Fruit fly (Drosophila melanogaster) whole organism, embryonic: ENCODE data around the gene wg.
A peak's percentile ranks its signal among the peaks of the same experiment; 100 is the strongest.

Source experiments
- B-H1 ChIP-seq: fragments of 200-800 bp; sonication (Bioruptor generic); IDR thresholded peaks from 3 replicates; pipeline ENCODE4 v1.3.6; 2022; ENCODE audit warnings: missing biosample characterization, missing genetic modification characterization
- CG10147 ChIP-seq: fragments of 200-800 bp; sonication (Bioruptor generic); optimal IDR thresholded peaks from 2 replicates; lab custom pipeline; 2019; ENCODE audit warnings: missing biosample characterization, mild to moderate bottlenecking, missing genetic modification characterization, moderate library complexity
- CG11398 ChIP-seq: fragments of 200-800 bp; sonication (Bioruptor generic); optimal IDR thresholded peaks from 2 replicates; lab custom pipeline; 2016; ENCODE audit warnings: missing biosample characterization, missing genetic modification characterization
- CG11504 ChIP-seq: fragments of 200-800 bp; sonication (Bioruptor generic); optimal IDR thresholded peaks from 3 replicates; lab custom pipeline; 2019; ENCODE audit warnings: missing biosample characterization, mild to moderate bottlenecking, missing genetic modification characterization, moderate library complexity
- CG11560 ChIP-seq: fragments of 200-800 bp; sonication (Bioruptor generic); IDR thresholded peaks from 3 replicates; pipeline ENCODE4 v1.3.6; 2022; ENCODE audit warnings: missing biosample characterization, missing genetic modification characterization
- CG12219 ChIP-seq: fragments of 200-800 bp; sonication (Bioruptor generic); optimal IDR thresholded peaks from 3 replicates; lab custom pipeline; 2018; ENCODE audit warnings: missing biosample characterization, mild to moderate bottlenecking, missing genetic modification characterization
- CG12659 ChIP-seq: fragments of 200-800 bp; sonication (Bioruptor generic); optimal IDR thresholded peaks from 3 replicates; lab custom pipeline; 2017; ENCODE audit warnings: mild to moderate bottlenecking, missing biosample characterization, missing genetic modification reagents, missing genetic modification characterization
- CG13296 ChIP-seq: fragments of 200-800 bp; sonication (Bioruptor generic); optimal IDR thresholded peaks from 3 replicates; lab custom pipeline; 2018; ENCODE audit warnings: missing biosample characterization, mild to moderate bottlenecking, missing genetic modification characterization
- CG14667 ChIP-seq: fragments of 200-800 bp; sonication (Bioruptor generic); IDR thresholded peaks from 2 replicates; pipeline ENCODE4 v1.3.6; 2022; ENCODE audit warnings: missing biosample characterization, missing genetic modification characterization
- CG15011 ChIP-seq: fragments of 200-800 bp; sonication (Bioruptor generic); optimal IDR thresholded peaks from 3 replicates; lab custom pipeline; 2018; ENCODE audit warnings: missing biosample characterization, mild to moderate bottlenecking, missing genetic modification characterization
- CG1602 ChIP-seq: fragments of 200-800 bp; sonication (Bioruptor generic); optimal IDR thresholded peaks from 3 replicates; lab custom pipeline; 2016; ENCODE audit warnings: missing biosample characterization, missing genetic modification characterization
- CG1603 ChIP-seq: fragments of 200-800 bp; sonication (Bioruptor generic); optimal IDR thresholded peaks from 2 replicates; lab custom pipeline; 2019; ENCODE audit warnings: missing biosample characterization, mild to moderate bottlenecking, missing genetic modification characterization, moderate library complexity
- CG17359 ChIP-seq: fragments of 200-800 bp; sonication (Bioruptor generic); optimal IDR thresholded peaks from 3 replicates; lab custom pipeline; 2018; ENCODE audit warnings: missing biosample characterization, mild to moderate bottlenecking, missing genetic modification characterization, moderate library complexity
- CG18619 ChIP-seq: fragments of 200-800 bp; sonication (Bioruptor generic); optimal IDR thresholded peaks from 3 replicates; lab custom pipeline; 2017; ENCODE audit warnings: missing biosample characterization, mild to moderate bottlenecking, missing genetic modification characterization
- CG2129 ChIP-seq: fragments of 200-800 bp; sonication (Bioruptor generic); IDR thresholded peaks from 2 replicates; pipeline ENCODE4 v1.3.6; 2022; ENCODE audit warnings: missing biosample characterization, missing genetic modification characterization; ENCODE audit not compliant: partially characterized antibody
- CG4707 ChIP-seq: fragments of 200-800 bp; sonication (Bioruptor generic); optimal IDR thresholded peaks from 2 replicates; lab custom pipeline; 2018; ENCODE audit warnings: missing biosample characterization, mild to moderate bottlenecking, missing genetic modification characterization, moderate library complexity
- CG4820 ChIP-seq: fragments of 200-800 bp; sonication (Bioruptor generic); optimal IDR thresholded peaks from 3 replicates; lab custom pipeline; 2016; ENCODE audit warnings: missing biosample characterization, missing genetic modification characterization
- CG4854 ChIP-seq: fragments of 200-800 bp; sonication (Bioruptor generic); optimal IDR thresholded peaks from 2 replicates; lab custom pipeline; 2016; ENCODE audit warnings: missing biosample characterization, missing genetic modification characterization, inconsistent platforms
- CG7786 ChIP-seq: fragments of 200-800 bp; sonication (Bioruptor generic); optimal IDR thresholded peaks from 2 replicates; lab custom pipeline; 2016; ENCODE audit warnings: missing biosample characterization, missing genetic modification characterization
- CG7987 ChIP-seq: fragments of 200-800 bp; sonication (Bioruptor generic); optimal IDR thresholded peaks from 2 replicates; lab custom pipeline; 2018; ENCODE audit warnings: missing biosample characterization, mild to moderate bottlenecking, missing genetic modification characterization, moderate library complexity
- Dbx ChIP-seq: fragments of 200-800 bp; sonication (Bioruptor generic); IDR thresholded peaks from 3 replicates; pipeline ENCODE4 v1.3.6; 2022; ENCODE audit warnings: missing biosample characterization, missing genetic modification characterization
- E2f2 ChIP-seq: fragments of 200-800 bp; sonication (Bioruptor generic); IDR thresholded peaks from 2 replicates; pipeline ENCODE4 v1.3.6; 2022; ENCODE audit warnings: missing biosample characterization, missing genetic modification characterization
- Gug ChIP-seq: fragments of 200-800 bp; sonication (Bioruptor generic); IDR thresholded peaks from 4 replicates; pipeline ENCODE4 v1.3.6; 2022; ENCODE audit warnings: missing biosample characterization, missing genetic modification characterization
- HLH3B ChIP-seq: fragments of 200-800 bp; sonication (Bioruptor generic); IDR thresholded peaks from 2 replicates; pipeline ENCODE4 v1.3.6; 2022; ENCODE audit warnings: missing biosample characterization, missing genetic modification characterization
- HLH4C ChIP-seq: fragments of 200-800 bp; sonication (Bioruptor generic); IDR thresholded peaks from 3 replicates; pipeline ENCODE4 v1.3.6; 2022; ENCODE audit warnings: missing biosample characterization, missing genetic modification characterization; ENCODE audit not compliant: partially characterized antibody
- Hey ChIP-seq: fragments of 200-800 bp; sonication (Bioruptor generic); optimal IDR thresholded peaks from 3 replicates; lab custom pipeline; 2018; ENCODE audit warnings: missing biosample characterization, mild to moderate bottlenecking, missing genetic modification characterization
- Lpt ChIP-seq: fragments of >200 bp; optimal IDR thresholded peaks from 2 replicates; lab custom pipeline; 2018; ENCODE audit warnings: missing biosample characterization, missing genetic modification characterization
- Ptx1 ChIP-seq: fragments of 200-800 bp; sonication (Bioruptor generic); IDR thresholded peaks from 2 replicates; pipeline ENCODE4 v1.3.6; 2022; ENCODE audit warnings: missing biosample characterization, missing genetic modification characterization
- Six4 ChIP-seq: fragments of 200-800 bp; sonication (Bioruptor generic); optimal IDR thresholded peaks from 2 replicates; lab custom pipeline; 2016; ENCODE audit warnings: missing biosample characterization, missing genetic modification characterization
- Spps ChIP-seq: fragments of 200-800 bp; sonication (Bioruptor generic); optimal IDR thresholded peaks from 2 replicates; lab custom pipeline; 2018; ENCODE audit warnings: missing biosample characterization, mild to moderate bottlenecking, missing genetic modification characterization
- az2 ChIP-seq: fragments of 200-800 bp; sonication (Bioruptor generic); optimal IDR thresholded peaks from 3 replicates; lab custom pipeline; 2016; ENCODE audit warnings: missing biosample characterization, missing genetic modification characterization
- bab2 ChIP-seq: fragments of 200-800 bp; sonication (Bioruptor generic); optimal IDR thresholded peaks from 2 replicates; lab custom pipeline; 2016; ENCODE audit warnings: missing biosample characterization, missing genetic modification characterization
- bowl ChIP-seq: fragments of 200-800 bp; sonication (Bioruptor generic); IDR thresholded peaks from 2 replicates; pipeline ENCODE4 v1.3.6; 2022; ENCODE audit warnings: missing biosample characterization, missing genetic modification characterization
- crp ChIP-seq, 2 experiments: fragments of 200-800 bp; sonication (Bioruptor generic); optimal IDR thresholded peaks; 2 replicates in 1 of 2; 3 replicates in 1 of 2; lab custom pipeline; 2017; ENCODE audit warnings: missing biosample characterization in 2 of 2, missing genetic modification characterization in 2 of 2, mild to moderate bottlenecking in 1 of 2, moderate library complexity in 1 of 2
- dmrt99B ChIP-seq: fragments of 200-800 bp; sonication (Bioruptor generic); optimal IDR thresholded peaks from 2 replicates; lab custom pipeline; 2018; ENCODE audit warnings: missing biosample characterization, mild to moderate bottlenecking, missing genetic modification characterization, moderate library complexity
- ems ChIP-seq: fragments of 200-800 bp; sonication (Bioruptor generic); optimal IDR thresholded peaks from 3 replicates; lab custom pipeline; 2016; ENCODE audit warnings: missing biosample characterization, missing genetic modification characterization
- ewg ChIP-seq: fragments of 200-800 bp; sonication (Bioruptor generic); optimal IDR thresholded peaks from 3 replicates; lab custom pipeline; 2017; ENCODE audit warnings: mild to moderate bottlenecking, missing biosample characterization, missing genetic modification reagents, missing genetic modification characterization
- eyg ChIP-seq: fragments of 200-800 bp; sonication (Bioruptor generic); optimal IDR thresholded peaks from 3 replicates; lab custom pipeline; 2016; ENCODE audit warnings: missing biosample characterization, missing genetic modification characterization
- lmd ChIP-seq: fragments of 200-800 bp; sonication (Bioruptor generic); IDR thresholded peaks from 2 replicates; pipeline ENCODE4 v1.3.6; 2022; ENCODE audit warnings: missing biosample characterization, missing genetic modification characterization
- maf-S ChIP-seq: fragments of 200-800 bp; sonication (Bioruptor generic); optimal IDR thresholded peaks from 2 replicates; lab custom pipeline; 2016; ENCODE audit warnings: missing biosample characterization, missing genetic modification characterization
- nerfin-1 ChIP-seq: fragments of 200-800 bp; sonication (Bioruptor generic); optimal IDR thresholded peaks from 3 replicates; lab custom pipeline; 2019; ENCODE audit warnings: missing biosample characterization, mild to moderate bottlenecking, missing genetic modification characterization, moderate library complexity
- nmo ChIP-seq: fragments of 200-800 bp; sonication (Bioruptor generic); optimal IDR thresholded peaks from 2 replicates; lab custom pipeline; 2018; ENCODE audit warnings: missing biosample characterization, mild to moderate bottlenecking, missing genetic modification characterization, moderate library complexity
- onecut ChIP-seq: fragments of 200-800 bp; sonication (Bioruptor generic); IDR thresholded peaks from 2 replicates; pipeline ENCODE4 v1.3.6; 2022; ENCODE audit warnings: missing biosample characterization, missing genetic modification characterization
- peb ChIP-seq: fragments of 200-800 bp; sonication (Bioruptor generic); IDR thresholded peaks from 2 replicates; pipeline ENCODE4 v1.3.6; 2022; ENCODE audit warnings: missing biosample characterization, missing genetic modification characterization
- pnt ChIP-seq: fragments of 200-800 bp; sonication (Bioruptor generic); optimal IDR thresholded peaks from 3 replicates; lab custom pipeline; 2016; ENCODE audit warnings: missing biosample characterization, missing genetic modification characterization
- repo ChIP-seq: fragments of 200-800 bp; sonication (Bioruptor generic); optimal IDR thresholded peaks from 2 replicates; lab custom pipeline; 2016; ENCODE audit warnings: missing biosample characterization, missing genetic modification characterization
- sim ChIP-seq: fragments of 200-800 bp; sonication (Bioruptor generic); IDR thresholded peaks from 2 replicates; pipeline ENCODE4 v1.3.6; 2022; ENCODE audit warnings: missing biosample characterization, missing genetic modification characterization
- slbo ChIP-seq: fragments of 200-800 bp; sonication (Bioruptor generic); IDR thresholded peaks from 2 replicates; pipeline ENCODE4 v1.3.6; 2022; ENCODE audit warnings: missing biosample characterization, missing genetic modification characterization
- slp2 ChIP-seq: fragments of 200-800 bp; sonication (Bioruptor generic); optimal IDR thresholded peaks from 2 replicates; lab custom pipeline; 2016; ENCODE audit warnings: missing biosample characterization, missing genetic modification characterization
- tgo ChIP-seq: fragments of 200-800 bp; sonication (Bioruptor generic); IDR thresholded peaks from 3 replicates; pipeline ENCODE4 v1.3.6; 2022; ENCODE audit warnings: missing biosample characterization, missing genetic modification characterization
- ttk ChIP-seq: fragments of 200-800 bp; sonication (Bioruptor generic); IDR thresholded peaks from 2 replicates; pipeline ENCODE4 v2.1.2; 2022; ENCODE audit warnings: missing biosample characterization, missing genetic modification characterization
- twi ChIP-seq: fragments of 200-800 bp; optimal IDR thresholded peaks from 2 replicates; lab custom pipeline; 2019; ENCODE audit warnings: missing biosample characterization, mild to moderate bottlenecking, missing genetic modification characterization, moderate library complexity

Gene wg

dm6 chr2L:7261989-7262388, 45.0 kb upstream of the wg start (continued):
- peak; percentile 82 for TF ChIP-seq CG1603 (tag; lab: Kevin White, UChicago)
- TF ChIP-seq az2 (GFP tag; lab: Kevin White, UChicago): peak; percentile 64
- peak; percentile 44 for TF ChIP-seq pnt (GFP tag; lab: Kevin White, UChicago)
- TF ChIP-seq CG7786: peak; percentile 50
- TF ChIP-seq maf-S (GFP tag; lab: Kevin White, UChicago): no peak
- TF ChIP-seq CG10147 (GFP tag; lab: Kevin White, UChicago): peak; percentile 6
- no peak for TF ChIP-seq bowl (GFP tag; lab: Robert Waterston, UW)
- peak; percentile 40 for TF ChIP-seq CG12659 (GFP tag; lab: Kevin White, UChicago)
- no peak for TF ChIP-seq E2f2 (GFP tag; lab: Robert Waterston, UW)
- TF ChIP-seq CG17359 (tag; lab: Kevin White, UChicago): peak; percentile 53
- TF ChIP-seq CG14667 (GFP tag; lab: Robert Waterston, UW): no peak
- no peak for TF ChIP-seq HLH4C (GFP tag; lab: Robert Waterston, UW)
- no peak for TF ChIP-seq repo (GFP tag; lab: Kevin White, UChicago)
- TF ChIP-seq CG4854 (GFP tag; lab: Kevin White, UChicago): peak; percentile 13
- TF ChIP-seq eyg (GFP tag; lab: Kevin White, UChicago): peak; percentile 4
- TF ChIP-seq slbo (GFP tag; lab: Robert Waterston, UW): peak; percentile 51
- peak; percentile 41 for TF ChIP-seq CG12219 (GFP tag; lab: Kevin White, UChicago)
- 0 out of 2 replicates have a peak, but pooled peaks have one; percentile 43 for TF ChIP-seq ttk
- peak; percentile 52 for TF ChIP-seq bab2 (GFP tag; lab: Kevin White, UChicago)
- TF ChIP-seq CG11504 (tag; lab: Kevin White, UChicago): peak; percentile 77
- peak; percentile 24 for TF ChIP-seq Six4
- no peak for TF ChIP-seq crp (GFP tag; optimal IDR thresholded peaks at IDR 0.05; lab: Kevin White, UChicago)
- TF ChIP-seq Dbx (GFP tag; lab: Robert Waterston, UW): no peak
- peak; percentile 63 for TF ChIP-seq nmo
- peak; percentile 59 for TF ChIP-seq slp2 (GFP tag; lab: Kevin White, UChicago)
- TF ChIP-seq HLH3B: peak; percentile 66
- peak; percentile 22 for TF ChIP-seq CG4820
- no peak for TF ChIP-seq CG13296 (GFP tag; lab: Kevin White, UChicago)
- no peak for TF ChIP-seq CG2129
- peak; percentile 47 for TF ChIP-seq CG4707 (GFP tag; lab: Kevin White, UChicago)
- no peak for TF ChIP-seq Lpt (GFP tag; lab: Kevin White, UChicago)
- TF ChIP-seq twi: peak; percentile 20
- peak; percentile 37 for TF ChIP-seq Spps (tag; lab: Kevin White, UChicago)
- no peak for TF ChIP-seq CG11560
- TF ChIP-seq onecut: peak; percentile 40; the same call in 1 of the 2 replicates
- no peak for TF ChIP-seq peb (GFP tag; lab: Robert Waterston, UW)
- TF ChIP-seq Hey (tag; lab: Kevin White, UChicago): no peak
- TF ChIP-seq Ptx1 (GFP tag; lab: Robert Waterston, UW): peak; percentile 65
- TF ChIP-seq Gug: no peak
- no peak for TF ChIP-seq CG7987 (GFP tag; lab: Kevin White, UChicago)
- TF ChIP-seq ewg: peak; percentile 39
- peak; percentile 58 for TF ChIP-seq nerfin-1 (tag; lab: Kevin White, UChicago)
- TF ChIP-seq CG15011 (GFP tag; lab: Kevin White, UChicago): no peak
- TF ChIP-seq CG18619 (GFP tag; lab: Kevin White, UChicago): peak; percentile 22
- TF ChIP-seq ems: peak; percentile 43
- TF ChIP-seq B-H1 (GFP tag; lab: Robert Waterston, UW): peak; percentile 19; the same call in 1 of the 3 replicates
- TF ChIP-seq lmd: peak; percentile 59
- TF ChIP-seq CG11398 (GFP tag; lab: Kevin White, UChicago): no peak
- TF ChIP-seq CG1602 (GFP tag; lab: Kevin White, UChicago): peak; percentile 11
- TF ChIP-seq tgo (GFP tag; lab: Robert Waterston, UW): peak; percentile 40; the same call in 1 of the 3 replicates
- TF ChIP-seq sim (GFP tag; lab: Robert Waterston, UW): no peak
- peak; percentile 69 for TF ChIP-seq dmrt99B (tag; lab: Kevin White, UChicago)
